Worm (Caenorhabditis elegans) whole organism, L4 larva: ENCODE data around the gene C54F6.12.

Experiments
- D1046.2 ChIP-seq: fragments of 200-800 bp; sonication (Bioruptor generic); IDR thresholded peaks from 2 replicates; pipeline ENCODE4 v1.3.6; 2022; ENCODE audit warnings: missing genetic modification characterization, missing compliant biosample characterization
- F49E8.2 ChIP-seq: sonication (generic microtip); optimal IDR thresholded peaks from 2 replicates; lab custom pipeline; 2016; ENCODE audit warnings: missing compliant biosample characterization, mild to moderate bottlenecking, missing genetic modification characterization, borderline replicate concordance
- Y48G9A.11 ChIP-seq: fragments of 200-800 bp; sonication (Bioruptor generic); IDR thresholded peaks from 2 replicates; pipeline ENCODE4 v1.3.6; 2022; ENCODE audit warnings: missing genetic modification reagents, missing genetic modification characterization, missing compliant biosample characterization
- ZK337.2 ChIP-seq: fragments of 200-800 bp; sonication (Bioruptor generic); IDR thresholded peaks from 2 replicates; pipeline ENCODE4 v1.3.6; 2022; ENCODE audit warnings: missing genetic modification reagents, missing genetic modification characterization, missing compliant biosample characterization
- aha-1 ChIP-seq: fragments of 150-350 bp; peaks from one replicate; lab custom pipeline; 2014; ENCODE audit warnings: missing biosample characterization, missing genetic modification characterization
- aly-2 ChIP-seq: sonication (generic microtip); optimal IDR thresholded peaks from 2 replicates; lab custom pipeline; 2018; ENCODE audit warnings: missing biosample characterization, missing genetic modification characterization
- arid-1 ChIP-seq: fragments of 200-800 bp; sonication (Bioruptor generic); conservative IDR thresholded peaks from 2 replicates; pipeline ENCODE4 v1.3.6; 2022; ENCODE audit warnings: missing genetic modification reagents, missing genetic modification characterization, missing compliant biosample characterization
- ceh-62 ChIP-seq: sonication (generic microtip); optimal IDR thresholded peaks from 2 replicates; lab custom pipeline; 2017; ENCODE audit warnings: missing biosample characterization, missing genetic modification characterization
- ceh-82 ChIP-seq: sonication (generic microtip); optimal IDR thresholded peaks from 2 replicates; lab custom pipeline; 2017; ENCODE audit warnings: missing biosample characterization, missing genetic modification characterization
- cey-2 ChIP-seq: sonication (generic microtip); optimal IDR thresholded peaks from 3 replicates; lab custom pipeline; 2017; ENCODE audit warnings: missing genetic modification characterization, mild to moderate bottlenecking, missing compliant biosample characterization, antibody characterized with exemption, borderline replicate concordance; ENCODE audit not compliant: insufficient read depth
- daf-8 ChIP-seq: fragments of 200-800 bp; sonication (Bioruptor generic); IDR thresholded peaks from 2 replicates; pipeline ENCODE4 v1.3.6; 2022; ENCODE audit warnings: missing genetic modification characterization, missing compliant biosample characterization
- dmd-6 ChIP-seq: fragments of 200-800 bp; sonication (Bioruptor generic); IDR thresholded peaks from 2 replicates; pipeline ENCODE4 v1.3.6; 2022; ENCODE audit warnings: missing genetic modification reagents, missing genetic modification characterization, missing compliant biosample characterization
- dmd-9 ChIP-seq: fragments of 200-800 bp; sonication (Bioruptor generic); IDR thresholded peaks from 2 replicates; pipeline ENCODE4 v1.3.6; 2022; ENCODE audit warnings: missing genetic modification reagents, missing genetic modification characterization, missing compliant biosample characterization
- duxl-1 ChIP-seq: sonication (generic microtip); optimal IDR thresholded peaks from 2 replicates; lab custom pipeline; 2016; ENCODE audit warnings: mild to moderate bottlenecking, missing genetic modification characterization, moderate library complexity, missing compliant biosample characterization; ENCODE audit not compliant: poor library complexity
- hif-1 ChIP-seq, 2 experiments: sonication (generic microtip); optimal IDR thresholded peaks; 2 replicates each; lab custom pipeline; 2016 to 2017; ENCODE audit warnings: missing compliant biosample characterization in 2 of 2, missing genetic modification characterization in 2 of 2, missing genetic modification reagents in 2 of 2, missing genotype in 2 of 2, mild to moderate bottlenecking in 1 of 2
- hlh-11 ChIP-seq: fragments of 200-800 bp; sonication (Bioruptor generic); optimal IDR thresholded peaks from 2 replicates; lab custom pipeline; 2018; ENCODE audit warnings: mild to moderate bottlenecking, missing genetic modification characterization, missing compliant biosample characterization
- hlh-30 ChIP-seq: sonication (generic microtip); optimal IDR thresholded peaks from 2 replicates; lab custom pipeline; 2017; ENCODE audit warnings: antibody characterized with exemption, mild to moderate bottlenecking, missing genetic modification characterization, missing compliant biosample characterization; ENCODE audit not compliant: insufficient read depth
- jun-1 ChIP-seq: fragments of 150-350 bp; optimal IDR thresholded peaks from 2 replicates; lab custom pipeline; 2014; ENCODE audit warnings: missing biosample characterization, missing genetic modification reagents, missing genetic modification characterization
- lim-7 ChIP-seq: fragments of 200-800 bp; sonication (Bioruptor generic); IDR thresholded peaks from 2 replicates; pipeline ENCODE4 v1.3.6; 2022; ENCODE audit warnings: missing genetic modification characterization, missing compliant biosample characterization
- lin-1 ChIP-seq: fragments of 200-800 bp; sonication (Bioruptor generic); IDR thresholded peaks from 2 replicates; pipeline ENCODE4 v1.3.6; 2022; ENCODE audit warnings: missing genetic modification reagents, missing genetic modification characterization, missing compliant biosample characterization
- lin-29 ChIP-seq: fragments of 200-800 bp; sonication (Bioruptor generic); IDR thresholded peaks from 2 replicates; pipeline ENCODE4 v1.3.6; 2022; ENCODE audit warnings: missing genetic modification reagents, missing genetic modification characterization, missing compliant biosample characterization
- lin-39 ChIP-seq: fragments of 150-350 bp; optimal IDR thresholded peaks from 2 replicates; lab custom pipeline; 2014; ENCODE audit warnings: missing biosample characterization, missing genetic modification reagents, missing genetic modification characterization
- lir-3 ChIP-seq: sonication (generic microtip); optimal IDR thresholded peaks from 2 replicates; lab custom pipeline; 2016; ENCODE audit warnings: mild to moderate bottlenecking, missing genetic modification characterization, missing compliant biosample characterization
- mxl-2 ChIP-seq: fragments of 200-800 bp; sonication (Bioruptor generic); conservative IDR thresholded peaks from 2 replicates; pipeline ENCODE4 v1.3.6; 2022; ENCODE audit warnings: missing genetic modification reagents, missing genetic modification characterization, missing compliant biosample characterization
- mxl-3 ChIP-seq: fragments of 200-800 bp; sonication (Bioruptor generic); optimal IDR thresholded peaks from 2 replicates; lab custom pipeline; 2018; ENCODE audit warnings: mild to moderate bottlenecking, missing genetic modification characterization, missing compliant biosample characterization
- nhr-102 ChIP-seq: sonication (generic microtip); optimal IDR thresholded peaks from 2 replicates; lab custom pipeline; 2016; ENCODE audit warnings: mild to moderate bottlenecking, missing genetic modification characterization, moderate library complexity, missing compliant biosample characterization
- nhr-11 ChIP-seq: fragments of 150-350 bp; optimal IDR thresholded peaks from 2 replicates; lab custom pipeline; 2014; ENCODE audit warnings: missing biosample characterization, missing genetic modification characterization
- nhr-111 ChIP-seq: fragments of 200-800 bp; sonication (Bioruptor generic); optimal IDR thresholded peaks from 2 replicates; lab custom pipeline; 2018; ENCODE audit warnings: mild to moderate bottlenecking, missing genetic modification characterization, missing compliant biosample characterization
- nhr-237 ChIP-seq: sonication (generic microtip); optimal IDR thresholded peaks from 2 replicates; lab custom pipeline; 2017; ENCODE audit warnings: missing biosample characterization, missing genetic modification characterization
- nhr-25 ChIP-seq: sonication (generic microtip); optimal IDR thresholded peaks from 2 replicates; lab custom pipeline; 2017; ENCODE audit warnings: missing genetic modification characterization, mild to moderate bottlenecking, missing compliant biosample characterization, antibody characterized with exemption, moderate library complexity, borderline replicate concordance; ENCODE audit not compliant: insufficient read depth
- nhr-6 ChIP-seq: fragments of 150-350 bp; optimal IDR thresholded peaks from 2 replicates; lab custom pipeline; 2014; ENCODE audit warnings: missing biosample characterization, missing genetic modification characterization
- pqm-1 ChIP-seq: sonication (generic microtip); optimal IDR thresholded peaks from 2 replicates; lab custom pipeline; 2017; ENCODE audit warnings: missing biosample characterization, missing genetic modification characterization
- rbr-2 ChIP-seq: sonication (generic microtip); optimal IDR thresholded peaks from 2 replicates; lab custom pipeline; 2016; ENCODE audit warnings: missing genotype, missing genetic modification characterization, missing compliant biosample characterization
- saeg-2 ChIP-seq: fragments of 200-800 bp; sonication (Bioruptor generic); IDR thresholded peaks from 2 replicates; pipeline ENCODE4 v1.3.6; 2022; ENCODE audit warnings: missing genetic modification reagents, missing genetic modification characterization, missing compliant biosample characterization
- set-16 ChIP-seq: fragments of 200-800 bp; sonication (Bioruptor generic); IDR thresholded peaks from 2 replicates; pipeline ENCODE4 v1.3.6; 2022; ENCODE audit warnings: missing genetic modification reagents, missing genetic modification characterization, missing compliant biosample characterization
- spr-1 ChIP-seq: sonication (generic microtip); optimal IDR thresholded peaks from 2 replicates; lab custom pipeline; 2016; ENCODE audit warnings: mild to moderate bottlenecking, missing genetic modification characterization, missing compliant biosample characterization
- tag-97 ChIP-seq: fragments of 200-800 bp; sonication (Bioruptor generic); IDR thresholded peaks from 2 replicates; pipeline ENCODE4 v1.3.6; 2022; ENCODE audit warnings: missing genetic modification characterization, missing compliant biosample characterization
- unc-130 ChIP-seq: sonication (generic microtip); optimal IDR thresholded peaks from 2 replicates; lab custom pipeline; 2016; ENCODE audit warnings: missing genetic modification reagents, missing genetic modification characterization, missing compliant biosample characterization
- unc-39 ChIP-seq: sonication (generic microtip); optimal IDR thresholded peaks from 2 replicates; lab custom pipeline; 2017; ENCODE audit warnings: missing biosample characterization, missing genetic modification characterization
- vab-7 ChIP-seq: fragments of 200-800 bp; sonication (Bioruptor generic); IDR thresholded peaks from 2 replicates; pipeline ENCODE4 v1.3.6; 2022; ENCODE audit warnings: missing genetic modification reagents, missing genetic modification characterization, missing compliant biosample characterization
- zip-11 ChIP-seq: fragments of 200-800 bp; sonication (Bioruptor generic); IDR thresholded peaks from 2 replicates; pipeline ENCODE4 v1.3.6; 2022; ENCODE audit warnings: missing genetic modification characterization, missing compliant biosample characterization

The C54F6.12 gene

ce11 chrV:7501194-7501593, 36.7 kb downstream of the C54F6.12 start:
- TF ChIP-seq lim-7 (GFP tag; lab: Robert Waterston, UW) (no peak), lir-3 (tag; lab: Kevin White, UChicago) (no peak), aha-1 (tag; lab: Kevin White, UChicago) (no peak), mxl-2 (no peak), unc-130 (no peak), cey-2 (no peak), nhr-6 (tag; lab: Kevin White, UChicago) (no peak), nhr-25 (tag; lab: Kevin White, UChicago) (no peak), mxl-3 (GFP tag; lab: Kevin White, UChicago) (no peak), unc-39 (tag; lab: Kevin White, UChicago) (no peak), F49E8.2 (tag; lab: Kevin White, UChicago) (no peak), spr-1 (tag; lab: Kevin White, UChicago) (no peak), nhr-237 (tag; lab: Kevin White, UChicago) (no peak), ceh-82 (tag; lab: Kevin White, UChicago) (no peak), ceh-62 (tag; lab: Kevin White, UChicago) (no peak), rbr-2 (no peak), dmd-6 (GFP tag; lab: Robert Waterston, UW) (no peak)

- TF ChIP-seq D1046.2 (GFP tag; lab: Robert Waterston, UW) (no peak), pqm-1 (no peak), set-16 (GFP tag; lab: Robert Waterston, UW) (no peak), daf-8 (no peak), nhr-11 (no peak), ceh-62 (tag; lab: Kevin White, UChicago) (no peak), lin-1 (GFP tag; lab: Robert Waterston, UW) (no peak), spr-1 (tag; lab: Kevin White, UChicago) (no peak), Y48G9A.11 (GFP tag; lab: Robert Waterston, UW) (no peak), tag-97 (no peak), mxl-2 (no peak), jun-1 (tag; lab: Kevin White, UChicago) (no peak), zip-11 (GFP tag; lab: Robert Waterston, UW) (no peak), ZK337.2 (GFP tag; lab: Robert Waterston, UW) (no peak), saeg-2 (GFP tag; lab: Robert Waterston, UW) (no peak)
These were observed 40.5 kb downstream of the C54F6.12 start, which contains the start of gene srh-79 for ce11 chrV:7497440-7497839. Gene srh-79, plus strand, starts transcription at chrV:7497740.

ce11 chrV:7495189-7495588, 42.7 kb downstream of the C54F6.12 start, which contains the start of gene srbc-11:
Gene srbc-11, minus strand, starts transcription at chrV:7495289.
- TF ChIP-seq unc-39 (tag; lab: Kevin White, UChicago) (no peak), aly-2 (tag; lab: Kevin White, UChicago) (no peak), lin-29 (GFP tag; lab: Robert Waterston, UW) (no peak)

ce11 chrV:7492924-7493323, 45.0 kb downstream of the C54F6.12 start, which contains the start of gene srbc-10:
Gene srbc-10, minus strand, starts transcription at chrV:7493024.
- TF ChIP-seq duxl-1 (tag; lab: Kevin White, UChicago) (no peak), lin-39 (tag; lab: Kevin White, UChicago) (no peak), mxl-3 (GFP tag; lab: Kevin White, UChicago) (no peak), lir-3 (tag; lab: Kevin White, UChicago) (no peak), vab-7 (GFP tag; lab: Robert Waterston, UW) (no peak), hlh-30 (tag; lab: Kevin White, UChicago) (no peak), nhr-6 (tag; lab: Kevin White, UChicago) (no peak), hif-1 (tag; optimal IDR thresholded peaks at IDR 0.05; lab: Kevin White, UChicago) (no peak), nhr-102 (tag; lab: Kevin White, UChicago) (no peak), lin-29 (GFP tag; lab: Robert Waterston, UW) (no peak), nhr-111 (GFP tag; lab: Kevin White, UChicago) (no peak), arid-1 (no peak), ceh-82 (tag; lab: Kevin White, UChicago) (no peak), tag-97 (no peak), hlh-11 (tag; lab: Kevin White, UChicago) (no peak), dmd-9 (GFP tag; lab: Robert Waterston, UW) (no peak)
